Fruit fly (Drosophila melanogaster) whole organism, embryonic: ENCODE data around the gene CG15027.

Source experiments
- Bdp1 ChIP-seq: fragments of 200-800 bp; sonication (Bioruptor generic); optimal IDR thresholded peaks from 3 replicates; lab custom pipeline; 2016; ENCODE audit warnings: missing biosample characterization, missing genetic modification characterization
- C15 ChIP-seq: fragments of 200-800 bp; sonication (Bioruptor generic); IDR thresholded peaks from 3 replicates; pipeline ENCODE4 v1.3.6; 2022; ENCODE audit warnings: missing biosample characterization, missing genetic modification characterization
- CG11247 ChIP-seq: fragments of 200-800 bp; sonication (Bioruptor generic); IDR thresholded peaks from 2 replicates; pipeline ENCODE4 v1.3.6; 2022; ENCODE audit warnings: missing biosample characterization, missing genetic modification characterization
- CG12299 ChIP-seq: fragments of 200-800 bp; sonication (Bioruptor generic); optimal IDR thresholded peaks from 2 replicates; lab custom pipeline; 2018; ENCODE audit warnings: missing biosample characterization, mild to moderate bottlenecking, missing genetic modification characterization
- CG12744 ChIP-seq: fragments of 200-800 bp; sonication (Bioruptor generic); optimal IDR thresholded peaks from 2 replicates; lab custom pipeline; 2016; ENCODE audit warnings: missing biosample characterization, missing genetic modification characterization
- CG13894 ChIP-seq: fragments of 200-800 bp; sonication (Bioruptor generic); optimal IDR thresholded peaks from 3 replicates; lab custom pipeline; 2018; ENCODE audit warnings: missing biosample characterization, mild to moderate bottlenecking, missing genetic modification characterization, moderate library complexity
- CG14667 ChIP-seq: fragments of 200-800 bp; sonication (Bioruptor generic); IDR thresholded peaks from 2 replicates; pipeline ENCODE4 v1.3.6; 2022; ENCODE audit warnings: missing biosample characterization, missing genetic modification characterization
- CG15479 ChIP-seq: fragments of 200-800 bp; sonication (Bioruptor generic); optimal IDR thresholded peaks from 3 replicates; lab custom pipeline; 2019; ENCODE audit warnings: missing biosample characterization, mild to moderate bottlenecking, missing genetic modification characterization, moderate library complexity
- CG15696 ChIP-seq: fragments of 200-800 bp; sonication (Bioruptor generic); optimal IDR thresholded peaks from 2 replicates; lab custom pipeline; 2019; ENCODE audit warnings: missing biosample characterization, mild to moderate bottlenecking, missing genetic modification characterization, moderate library complexity
- CG1602 ChIP-seq: fragments of 200-800 bp; sonication (Bioruptor generic); optimal IDR thresholded peaks from 3 replicates; lab custom pipeline; 2016; ENCODE audit warnings: missing biosample characterization, missing genetic modification characterization
- CG1603 ChIP-seq: fragments of 200-800 bp; sonication (Bioruptor generic); optimal IDR thresholded peaks from 2 replicates; lab custom pipeline; 2019; ENCODE audit warnings: missing biosample characterization, mild to moderate bottlenecking, missing genetic modification characterization, moderate library complexity
- CG18619 ChIP-seq: fragments of 200-800 bp; sonication (Bioruptor generic); optimal IDR thresholded peaks from 3 replicates; lab custom pipeline; 2017; ENCODE audit warnings: missing biosample characterization, mild to moderate bottlenecking, missing genetic modification characterization
- CG2129 ChIP-seq: fragments of 200-800 bp; sonication (Bioruptor generic); IDR thresholded peaks from 2 replicates; pipeline ENCODE4 v1.3.6; 2022; ENCODE audit warnings: missing biosample characterization, missing genetic modification characterization; ENCODE audit not compliant: partially characterized antibody
- CG2678 ChIP-seq: fragments of 200-800 bp; sonication (Bioruptor generic); optimal IDR thresholded peaks from 3 replicates; lab custom pipeline; 2019; ENCODE audit warnings: missing biosample characterization, mild to moderate bottlenecking, missing genetic modification characterization, moderate library complexity
- CG2889 ChIP-seq: fragments of 200-800 bp; sonication (Bioruptor generic); IDR thresholded peaks from 3 replicates; pipeline ENCODE4 v1.3.6; 2022; ENCODE audit warnings: missing biosample characterization, missing genetic modification characterization
- CG31388 ChIP-seq: fragments of 200-800 bp; sonication (Bioruptor generic); optimal IDR thresholded peaks from 2 replicates; lab custom pipeline; 2016; ENCODE audit warnings: missing biosample characterization, missing genetic modification characterization
- CG32532 ChIP-seq: fragments of 200-800 bp; sonication (Bioruptor generic); IDR thresholded peaks from 2 replicates; pipeline ENCODE4 v1.3.6; 2022; ENCODE audit warnings: missing biosample characterization, missing genetic modification characterization
- CG3726 ChIP-seq: fragments of 200-800 bp; sonication (Bioruptor generic); IDR thresholded peaks from 3 replicates; pipeline ENCODE4, ENCODE4 v1.3.6; 2022; ENCODE audit warnings: missing biosample characterization, missing genetic modification characterization
- CG4707 ChIP-seq: fragments of 200-800 bp; sonication (Bioruptor generic); optimal IDR thresholded peaks from 2 replicates; lab custom pipeline; 2018; ENCODE audit warnings: missing biosample characterization, mild to moderate bottlenecking, missing genetic modification characterization, moderate library complexity
- CG5245 ChIP-seq: fragments of 200-800 bp; sonication (Bioruptor generic); optimal IDR thresholded peaks from 3 replicates; lab custom pipeline; 2016; ENCODE audit warnings: missing biosample characterization, missing genetic modification characterization
- CG6813 ChIP-seq: fragments of 200-800 bp; sonication (Bioruptor generic); optimal IDR thresholded peaks from 2 replicates; lab custom pipeline; 2017; ENCODE audit warnings: missing biosample characterization, missing genetic modification characterization, mild to moderate bottlenecking, moderate library complexity, missing genetic modification reagents
- CG9609 ChIP-seq: fragments of 200-800 bp; sonication (Bioruptor generic); optimal IDR thresholded peaks from 3 replicates; lab custom pipeline; 2016; ENCODE audit warnings: missing biosample characterization, missing genetic modification characterization
- Chrac-16 ChIP-seq: fragments of 200-800 bp; sonication (Bioruptor generic); optimal IDR thresholded peaks from 3 replicates; lab custom pipeline; 2016; ENCODE audit warnings: missing biosample characterization, missing genetic modification characterization
- CrebB ChIP-seq: fragments of 200-800 bp; sonication (Bioruptor generic); optimal IDR thresholded peaks from 3 replicates; lab custom pipeline; 2018; ENCODE audit warnings: missing biosample characterization, mild to moderate bottlenecking, missing genetic modification characterization
- D19B ChIP-seq: fragments of 200-800 bp; sonication (Bioruptor generic); optimal IDR thresholded peaks from 2 replicates; lab custom pipeline; 2017; ENCODE audit warnings: missing biosample characterization, mild to moderate bottlenecking, missing genetic modification characterization
- Doc3 ChIP-seq: fragments of 200-800 bp; sonication (Bioruptor generic); IDR thresholded peaks from 3 replicates; pipeline ENCODE4 v1.3.6; 2022; ENCODE audit warnings: missing biosample characterization, missing genetic modification characterization; ENCODE audit not compliant: partially characterized antibody
- Elba2 ChIP-seq: fragments of 200-800 bp; sonication (Bioruptor generic); optimal IDR thresholded peaks from 3 replicates; lab custom pipeline; 2016; ENCODE audit warnings: missing biosample characterization, missing genetic modification characterization
- HLHmδ ChIP-seq: fragments of 200-800 bp; sonication (Bioruptor generic); optimal IDR thresholded peaks from 2 replicates; lab custom pipeline; 2018; ENCODE audit warnings: missing biosample characterization, mild to moderate bottlenecking, missing genetic modification characterization, moderate library complexity
- Hey ChIP-seq: fragments of 200-800 bp; sonication (Bioruptor generic); optimal IDR thresholded peaks from 3 replicates; lab custom pipeline; 2018; ENCODE audit warnings: missing biosample characterization, mild to moderate bottlenecking, missing genetic modification characterization
- Hr78 ChIP-seq, 2 experiments: fragments of 200-800 bp in 1 of 2; fragments of >200 bp in 1 of 2; sonication (Bioruptor generic) in 1 of 2; optimal IDR thresholded peaks; 2 replicates each; lab custom pipeline; 2017 to 2019; ENCODE audit warnings: missing biosample characterization in 2 of 2, missing genetic modification characterization in 2 of 2, mild to moderate bottlenecking in 1 of 2, moderate library complexity in 1 of 2
- Lhr ChIP-seq: fragments of 200-800 bp; sonication (Bioruptor generic); optimal IDR thresholded peaks from 3 replicates; lab custom pipeline; 2017; ENCODE audit warnings: mild to moderate bottlenecking, missing biosample characterization, missing genetic modification reagents, missing genetic modification characterization
- MESR4 ChIP-seq: fragments of 200-800 bp; sonication (Bioruptor generic); optimal IDR thresholded peaks from 2 replicates; lab custom pipeline; 2018; ENCODE audit warnings: missing biosample characterization, mild to moderate bottlenecking, missing genetic modification characterization, moderate library complexity
- NC2β ChIP-seq: fragments of 200-800 bp; sonication (Bioruptor generic); optimal IDR thresholded peaks from 2 replicates; lab custom pipeline; 2016; ENCODE audit warnings: missing biosample characterization, missing genetic modification characterization
- ac ChIP-seq: fragments of 200-800 bp; sonication (Bioruptor generic); optimal IDR thresholded peaks from 3 replicates; lab custom pipeline; 2017; ENCODE audit warnings: missing biosample characterization, mild to moderate bottlenecking, missing genetic modification characterization
- al ChIP-seq: fragments of 200-800 bp; sonication (Bioruptor generic); IDR thresholded peaks from 2 replicates; pipeline ENCODE4 v1.3.6; 2022; ENCODE audit warnings: missing biosample characterization, missing genetic modification characterization
- az2 ChIP-seq: fragments of 200-800 bp; sonication (Bioruptor generic); optimal IDR thresholded peaks from 3 replicates; lab custom pipeline; 2016; ENCODE audit warnings: missing biosample characterization, missing genetic modification characterization
- bbx ChIP-seq: fragments of 200-800 bp; sonication (Bioruptor generic); IDR thresholded peaks from 2 replicates; pipeline ENCODE4 v1.3.6; 2022; ENCODE audit warnings: missing biosample characterization, missing genetic modification characterization; ENCODE audit not compliant: partially characterized antibody
- danr ChIP-seq: fragments of 200-800 bp; sonication (Bioruptor generic); IDR thresholded peaks from 2 replicates; pipeline ENCODE4 v1.3.6; 2022; ENCODE audit warnings: missing biosample characterization, missing genetic modification characterization
- dmrt99B ChIP-seq: fragments of 200-800 bp; sonication (Bioruptor generic); optimal IDR thresholded peaks from 2 replicates; lab custom pipeline; 2018; ENCODE audit warnings: missing biosample characterization, mild to moderate bottlenecking, missing genetic modification characterization, moderate library complexity
- gce ChIP-seq: fragments of 200-800 bp; sonication (Bioruptor generic); IDR thresholded peaks from 3 replicates; pipeline ENCODE4 v1.3.6; 2022; ENCODE audit warnings: missing biosample characterization, missing genetic modification characterization
- h ChIP-seq: fragments of >200 bp; optimal IDR thresholded peaks from 2 replicates; lab custom pipeline; 2017
- hb ChIP-seq: fragments of 200-800 bp; sonication (Bioruptor generic); IDR thresholded peaks from 3 replicates; pipeline ENCODE4 v1.3.6; 2022; ENCODE audit warnings: missing biosample characterization, missing genetic modification characterization; ENCODE audit not compliant: partially characterized antibody
- hbn ChIP-seq: fragments of 200-800 bp; sonication (Bioruptor generic); IDR thresholded peaks from 2 replicates; pipeline ENCODE4 v1.3.6; 2022; ENCODE audit warnings: missing biosample characterization, missing genetic modification characterization; ENCODE audit not compliant: partially characterized antibody
- klu ChIP-seq: fragments of 200-800 bp; sonication (Bioruptor generic); IDR thresholded peaks from 2 replicates; pipeline ENCODE4 v1.3.6; 2022; ENCODE audit warnings: missing biosample characterization, missing genetic modification characterization
- p53 ChIP-seq: fragments of 200-800 bp; sonication (Bioruptor generic); optimal IDR thresholded peaks from 2 replicates; lab custom pipeline; 2016; ENCODE audit warnings: missing biosample characterization, missing genetic modification characterization
- pan ChIP-seq, 4 experiments: fragments of >200 bp in 3 of 4; fragments of 200-800 bp in 1 of 4; sonication (Bioruptor generic) in 1 of 4; optimal IDR thresholded peaks in 3 of 4; IDR thresholded peaks in 1 of 4; 2 replicates each; pipeline versions ENCODE4 v1.3.6 to Lab custom; 2017 to 2022; ENCODE audit warnings: missing biosample characterization in 2 of 4, missing genetic modification characterization in 2 of 4, mixed read lengths in 1 of 4
- pros ChIP-seq: fragments of 200-800 bp; sonication (Bioruptor generic); optimal IDR thresholded peaks from 3 replicates; lab custom pipeline; 2019; ENCODE audit warnings: missing biosample characterization, mild to moderate bottlenecking, missing genetic modification characterization, moderate library complexity
- row ChIP-seq: fragments of 200-800 bp; sonication (Bioruptor generic); IDR thresholded peaks from 3 replicates; pipeline ENCODE4 v1.3.6; 2022; ENCODE audit warnings: missing biosample characterization, missing genetic modification characterization
- sug ChIP-seq: fragments of 200-800 bp; optimal IDR thresholded peaks from 2 replicates; lab custom pipeline; 2019; ENCODE audit warnings: missing biosample characterization, mild to moderate bottlenecking, missing genetic modification characterization, moderate library complexity
- tgo ChIP-seq: fragments of 200-800 bp; sonication (Bioruptor generic); IDR thresholded peaks from 3 replicates; pipeline ENCODE4 v1.3.6; 2022; ENCODE audit warnings: missing biosample characterization, missing genetic modification characterization
- tx ChIP-seq: fragments of 200-800 bp; sonication (Bioruptor generic); optimal IDR thresholded peaks from 2 replicates; lab custom pipeline; 2016; ENCODE audit warnings: missing biosample characterization, missing genetic modification characterization

CG15027 gene

dm6 chrX:15121714-15122113, 36.1 kb upstream of the CG15027 start (continued):
- TF ChIP-seq klu (GFP tag; lab: Robert Waterston, UW) (no peak), Bdp1 (GFP tag; lab: Kevin White, UChicago) (no peak), CG2678 (tag; lab: Kevin White, UChicago) (peak; percentile 61), dmrt99B (tag; lab: Kevin White, UChicago) (peak; percentile 76), h (lab: Kevin White, UChicago) (no peak), D19B (GFP tag; lab: Kevin White, UChicago) (no peak), CG5245 (GFP tag; lab: Kevin White, UChicago) (no peak), sug (tag; lab: Kevin White, UChicago) (no peak), CG15696 (tag; lab: Kevin White, UChicago) (no peak), az2 (GFP tag; lab: Kevin White, UChicago) (no peak), CG32532 (no peak), Chrac-16 (GFP tag; lab: Kevin White, UChicago) (no peak), CG1603 (tag; lab: Kevin White, UChicago) (no peak), Hey (tag; lab: Kevin White, UChicago) (no peak), CG6813 (GFP tag; lab: Kevin White, UChicago) (no peak), Elba2 (no peak), HLHmδ (GFP tag; lab: Kevin White, UChicago) (no peak), tgo (GFP tag; lab: Robert Waterston, UW) (peak; percentile 39; the same call in 1 of the 3 replicates), pan (optimal IDR thresholded peaks at IDR 0.05; lab: Kevin White, UChicago) (no peak), pan (GFP tag; optimal IDR thresholded peaks at IDR 0.05 in 1 of 2, IDR thresholded peaks at IDR 0.05 in 1 of 2) (peak in 1 of 2 experiments; percentile 56), CG4707 (GFP tag; lab: Kevin White, UChicago) (no peak), CG2129 (GFP tag; lab: Robert Waterston, UW) (no peak), CG3726 (GFP tag; lab: Robert Waterston, UW) (no peak), hb (GFP tag; lab: Robert Waterston, UW) (no peak), NC2β (GFP tag; lab: Kevin White, UChicago) (no peak), hbn (no peak), CG18619 (GFP tag; lab: Kevin White, UChicago) (no peak), CG12299 (tag; lab: Kevin White, UChicago) (no peak), p53 (GFP tag; lab: Kevin White, UChicago) (no peak), C15 (GFP tag; lab: Robert Waterston, UW) (no peak), CG1602 (GFP tag; lab: Kevin White, UChicago) (no peak), CG13894 (tag; lab: Kevin White, UChicago) (no peak), Hr78 (GFP tag; optimal IDR thresholded peaks at IDR 0.05; lab: Kevin White, UChicago) (peak in 1 of 2 experiments; percentile 22), CG2889 (GFP tag; lab: Robert Waterston, UW) (no peak), ac (GFP tag; lab: Kevin White, UChicago) (no peak), CG15479 (GFP tag; lab: Kevin White, UChicago) (no peak), MESR4 (no peak), gce (no peak), bbx (GFP tag; lab: Robert Waterston, UW) (no peak), row (peak; percentile 41; the same call in 2 of the 3 replicates), CG14667 (GFP tag; lab: Robert Waterston, UW) (no peak), CG11247 (GFP tag; lab: Robert Waterston, UW) (no peak), CG12744 (GFP tag; lab: Kevin White, UChicago) (no peak), al (no peak), Doc3 (GFP tag; lab: Robert Waterston, UW) (no peak), pros (GFP tag; lab: Kevin White, UChicago) (no peak), danr (GFP tag; lab: Robert Waterston, UW) (no peak), CrebB (tag; lab: Kevin White, UChicago) (no peak), CG9609 (no peak), CG31388 (no peak), tx (GFP tag; lab: Kevin White, UChicago) (no peak), Lhr (GFP tag; lab: Kevin White, UChicago) (no peak)
